Fruit fly (Drosophila melanogaster): Measurements from ENCODE around the gene eys.

DNA sequence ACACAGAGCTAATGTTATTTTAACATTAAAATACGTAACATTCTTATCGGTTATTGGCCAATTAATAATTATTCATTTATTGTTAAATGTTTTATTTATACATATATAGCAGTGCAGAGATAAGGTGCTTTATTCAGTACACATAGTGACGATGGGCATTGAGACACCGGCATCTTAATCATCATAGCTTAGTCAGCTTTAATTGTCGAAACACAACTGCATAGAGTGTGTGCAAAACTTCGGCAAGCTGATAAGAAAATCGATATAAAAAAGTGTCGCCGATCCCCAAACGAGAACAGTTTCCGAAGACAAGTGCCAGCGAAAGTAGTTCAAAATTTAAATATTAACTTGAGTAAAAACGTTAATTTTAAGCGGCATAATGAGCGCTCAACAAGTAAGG lies 3.8 kb upstream of the eys start, which contains the start of gene CG16995:
- no peak for TF ChIP-seq CG8478 (optimal IDR thresholded peaks at IDR 0.05)
- TF ChIP-seq CTCF (optimal IDR thresholded peaks at IDR 0.05), result no peak

Data from S2 (cell line).